Worm (Caenorhabditis elegans) whole organism, midembryonic: Measurements from ENCODE around the gene trxr-1.

Experiments used
- T22C8.4 ChIP-seq: fragments of 200-800 bp; sonication (Bioruptor generic); IDR thresholded peaks from 2 replicates; pipeline ENCODE4 v1.3.6; 2022; ENCODE audit warnings: missing genetic modification characterization, missing compliant biosample characterization
- cog-1 ChIP-seq: sonication (generic microtip); optimal IDR thresholded peaks from 2 replicates; lab custom pipeline; 2016; ENCODE audit warnings: missing genetic modification characterization, missing compliant biosample characterization
- flt-1 ChIP-seq: fragments of 200-800 bp; sonication (Bioruptor generic); IDR thresholded peaks from 2 replicates; pipeline ENCODE4 v1.3.6; 2022; ENCODE audit warnings: missing genetic modification characterization, missing compliant biosample characterization

ce11 chrIV:7049672-7050206 lies 38.0 kb downstream of the trxr-1 start, which contains the start of gene nhr-105:
- no peak for TF ChIP-seq T22C8.4 (GFP tag; lab: Robert Waterston, UW)
- no peak for TF ChIP-seq cog-1 (tag; lab: Kevin White, UChicago)
- no peak for TF ChIP-seq flt-1 (GFP tag; lab: Robert Waterston, UW)
